Worm (Caenorhabditis elegans): ENCODE results near the gene T13F2.4.

- TF ChIP-seq egl-27 (tag; optimal IDR thresholded peaks at IDR 0.05) (no peak), ama-1 (optimal IDR thresholded peaks at IDR 0.05) (no peak), fos-1 (tag; optimal IDR thresholded peaks at IDR 0.05) (no peak), nhr-10 (tag; optimal IDR thresholded peaks at IDR 0.05) (no peak), ceh-82 (tag; optimal IDR thresholded peaks at IDR 0.05) (no peak), nhr-11 (tag; optimal IDR thresholded peaks at IDR 0.05) (no peak), lsy-2 (tag; optimal IDR thresholded peaks at IDR 0.05) (no peak), snpc-4 (tag; optimal IDR thresholded peaks at IDR 0.05) (no peak), nhr-25 (tag; optimal IDR thresholded peaks at IDR 0.05) (no peak), unc-62 (GFP tag; optimal IDR thresholded peaks at IDR 0.05) (no peak), lin-11 (tag; optimal IDR thresholded peaks at IDR 0.05) (no peak), mdl-1 (tag; optimal IDR thresholded peaks at IDR 0.05) (no peak)
Observed at ce11 chrIV:9815432-9815831, 25.8 kb downstream of the T13F2.4 start, which contains the start of gene egl-20.
